Fruit fly (Drosophila melanogaster) whole organism, wandering third instar larva: ENCODE data around the gene HUWE1.

Experiments
- Abd-B ChIP-seq: fragments of >200 bp; optimal IDR thresholded peaks from 2 replicates; lab custom pipeline; 2017; ENCODE audit warnings: missing biosample characterization, missing genetic modification characterization
- Dfd ChIP-seq: fragments of >200 bp; optimal IDR thresholded peaks from 2 replicates; lab custom pipeline; 2017; ENCODE audit warnings: missing biosample characterization, missing genetic modification characterization
- h ChIP-seq: fragments of 200-800 bp; sonication (Bioruptor generic); optimal IDR thresholded peaks from 3 replicates; lab custom pipeline; 2016; ENCODE audit warnings: missing biosample characterization, mild to moderate bottlenecking, missing genetic modification characterization
- usp ChIP-seq: fragments of >200 bp; optimal IDR thresholded peaks from 2 replicates; lab custom pipeline; 2017; ENCODE audit warnings: missing biosample characterization, missing genetic modification characterization

- no peak for TF ChIP-seq usp (GFP tag; lab: Kevin White, UChicago)
- no peak for TF ChIP-seq Abd-B (GFP tag; lab: Kevin White, UChicago)
- TF ChIP-seq Dfd (GFP tag; lab: Kevin White, UChicago): no peak
- TF ChIP-seq h (GFP tag; lab: Kevin White, UChicago): no peak
Observed at dm6 chrX:15769457-15769856, 57.0 kb downstream of the HUWE1 start, which contains the start of gene CG33172.
